Worm (Caenorhabditis elegans): Measurements from ENCODE around the gene srz-70.

srz-70 gene

ce11 chrIV:3463254-3463653, 15.6 kb downstream of the srz-70 start, which contains the start of gene F58E2.4:
Gene F58E2.4, plus strand, starts transcription at chrIV:3463387.
- peak; percentile 67; the same call in 1 of the 2 replicates for TF ChIP-seq hmg-1.2 (GFP tag; IDR thresholded peaks at IDR 0.05)
- TF ChIP-seq somi-1 (GFP tag; optimal IDR thresholded peaks at IDR 0.05), result no peak

- no peak for TF ChIP-seq dpff-1 (tag; optimal IDR thresholded peaks at IDR 0.05)
- TF ChIP-seq B0019.2 (GFP tag; conservative IDR thresholded peaks at IDR 0.05), result no peak
- no peak for TF ChIP-seq C06A6.2 (GFP tag; conservative IDR thresholded peaks at IDR 0.05)
- TF ChIP-seq Y56A3A.18 (GFP tag; IDR thresholded peaks at IDR 0.05), result no peak
Observed at ce11 chrIV:3453346-3453745, 25.5 kb downstream of the srz-70 start, which contains the start of gene srz-23. Gene srz-23, plus strand, starts transcription at chrIV:3453608.

- TF ChIP-seq T26A5.8 (tag; optimal IDR thresholded peaks at IDR 0.05), result no peak
- TF ChIP-seq egrh-3 (GFP tag; IDR thresholded peaks at IDR 0.05), result no peak
- no peak for TF ChIP-seq repo-1 (tag; optimal IDR thresholded peaks at IDR 0.05)
- TF ChIP-seq xnd-1 (tag; optimal IDR thresholded peaks at IDR 0.05), result no peak
- TF ChIP-seq rcor-1 (GFP tag; IDR thresholded peaks at IDR 0.05), result no peak
- no peak for TF ChIP-seq ceh-79 (tag; optimal IDR thresholded peaks at IDR 0.05)
- TF ChIP-seq nhr-120 (GFP tag; IDR thresholded peaks at IDR 0.05), result no peak
Observed at ce11 chrIV:3452516-3452915, 26.3 kb downstream of the srz-70 start.

- TF ChIP-seq Y95B8A.8 (GFP tag; IDR thresholded peaks at IDR 0.05), result no peak
Observed at ce11 chrIV:3447350-3447749, 31.5 kb downstream of the srz-70 start.

ce11 chrIV:3444614-3445013, 34.2 kb downstream of the srz-70 start, which contains the start of gene F58E2.5:
Gene F58E2.5, plus strand, starts transcription at chrIV:3444914.
- TF ChIP-seq lin-40 (tag; optimal IDR thresholded peaks at IDR 0.05) (no peak), nhr-120 (GFP tag; IDR thresholded peaks at IDR 0.05) (no peak), lag-1 (GFP tag; IDR thresholded peaks at IDR 0.05) (no peak), somi-1 (GFP tag; optimal IDR thresholded peaks at IDR 0.05) (no peak)

- no peak for TF ChIP-seq attf-3 (GFP tag; conservative IDR thresholded peaks at IDR 0.05)
- TF ChIP-seq B0035.1 (tag; optimal IDR thresholded peaks at IDR 0.05), result no peak
- no peak for TF ChIP-seq ZK185.1 (tag; optimal IDR thresholded peaks at IDR 0.05; ENCODE audit: poor library complexity, severe bottlenecking)
- no peak for TF ChIP-seq F10E7.11 (tag; optimal IDR thresholded peaks at IDR 0.05)
- TF ChIP-seq lag-1 (GFP tag; IDR thresholded peaks at IDR 0.05), result no peak
- TF ChIP-seq nhr-120 (GFP tag; IDR thresholded peaks at IDR 0.05), result no peak
- no peak for TF ChIP-seq ztf-25 (GFP tag; IDR thresholded peaks at IDR 0.05)
- TF ChIP-seq snpc-1.3 (tag; optimal IDR thresholded peaks at IDR 0.05; ENCODE audit: insufficient read depth), result no peak
- no peak for TF ChIP-seq nfya-2 (GFP tag; IDR thresholded peaks at IDR 0.05)
- no peak for TF ChIP-seq F49E8.2 (tag; optimal IDR thresholded peaks at IDR 0.05; ENCODE audit: insufficient read depth)
- no peak for TF ChIP-seq attf-5 (GFP tag; optimal IDR thresholded peaks at IDR 0.05)
- no peak for TF ChIP-seq F57C9.4 (tag; optimal IDR thresholded peaks at IDR 0.05)
- no peak for TF ChIP-seq nhr-90 (tag; optimal IDR thresholded peaks at IDR 0.05)
- TF ChIP-seq hmg-1.2 (GFP tag; IDR thresholded peaks at IDR 0.05), result no peak
Observed at ce11 chrIV:3444101-3444500, 34.7 kb downstream of the srz-70 start, which contains the start of gene F09D12.2. Gene F09D12.2, minus strand, starts transcription at chrIV:3444201.

ce11 chrIV:3442513-3442912, 36.3 kb downstream of the srz-70 start:
- TF ChIP-seq ztf-6 (GFP tag; IDR thresholded peaks at IDR 0.05), result no peak
- TF ChIP-seq F22D6.2 (tag; optimal IDR thresholded peaks at IDR 0.05), result no peak
- no peak for TF ChIP-seq F52B5.7 (tag; optimal IDR thresholded peaks at IDR 0.05)
- TF ChIP-seq egrh-3 (GFP tag; IDR thresholded peaks at IDR 0.05), result no peak
- TF ChIP-seq B0019.2 (GFP tag; conservative IDR thresholded peaks at IDR 0.05), result no peak
- no peak for TF ChIP-seq Y53F4B.3 (GFP tag; IDR thresholded peaks at IDR 0.05)

Measured in whole organism, young adult.